Worm (Caenorhabditis elegans) whole organism, L2 larva: ENCODE measurements around the gene nhr-182.

ENCODE experiments used
- ZK546.5 ChIP-seq: sonication (generic microtip); optimal IDR thresholded peaks from 2 replicates; lab custom pipeline; 2017; ENCODE audit warnings: missing biosample characterization, missing genetic modification characterization
- blmp-1 ChIP-seq: sonication (generic microtip); optimal IDR thresholded peaks from 2 replicates; lab custom pipeline; 2017; ENCODE audit warnings: missing genetic modification characterization, mild to moderate bottlenecking, missing compliant biosample characterization, antibody characterized with exemption, moderate library complexity; ENCODE audit not compliant: insufficient read depth
- ceh-16 ChIP-seq: fragments of 150-350 bp; optimal IDR thresholded peaks from 2 replicates; lab custom pipeline; 2014; ENCODE audit warnings: missing biosample characterization, missing genetic modification characterization
- ceh-82 ChIP-seq: fragments of 150-350 bp; optimal IDR thresholded peaks from 2 replicates; lab custom pipeline; 2014; ENCODE audit warnings: missing biosample characterization, missing genetic modification characterization
- dmd-4 ChIP-seq: sonication (generic microtip); optimal IDR thresholded peaks from 2 replicates; lab custom pipeline; 2017; ENCODE audit warnings: missing biosample characterization, missing genetic modification characterization
- elt-1 ChIP-seq: fragments of 150-350 bp; optimal IDR thresholded peaks from 2 replicates; lab custom pipeline; 2014; ENCODE audit warnings: missing biosample characterization, missing genetic modification characterization
- elt-3 ChIP-seq: sonication (generic microtip); optimal IDR thresholded peaks from 2 replicates; lab custom pipeline; 2017; ENCODE audit warnings: missing biosample characterization, missing genetic modification characterization
- mab-5 ChIP-seq: fragments of 150-350 bp; optimal IDR thresholded peaks from 2 replicates; lab custom pipeline; 2014; ENCODE audit warnings: missing biosample characterization, missing genetic modification characterization
- nhr-237 ChIP-seq: fragments of 150-350 bp; optimal IDR thresholded peaks from 2 replicates; lab custom pipeline; 2014; ENCODE audit warnings: missing biosample characterization, missing genetic modification characterization
- unc-39 ChIP-seq: fragments of 150-350 bp; optimal IDR thresholded peaks from 2 replicates; lab custom pipeline; 2014; ENCODE audit warnings: missing biosample characterization, missing genetic modification characterization
- unc-62 ChIP-seq: fragments of 150-350 bp; optimal IDR thresholded peaks from 2 replicates; lab custom pipeline; 2014; ENCODE audit warnings: missing biosample characterization, missing genetic modification reagents, missing genetic modification characterization
- zag-1 ChIP-seq: fragments of 150-350 bp; optimal IDR thresholded peaks from 2 replicates; lab custom pipeline; 2014; ENCODE audit warnings: missing biosample characterization, missing genetic modification characterization
- ztf-1 ChIP-seq: fragments of 200-800 bp; sonication (Bioruptor generic); conservative IDR thresholded peaks from 2 replicates; pipeline ENCODE4 v1.3.6; 2022; ENCODE audit warnings: missing genetic modification characterization, missing compliant biosample characterization
- ztf-11 ChIP-seq: sonication (generic microtip); optimal IDR thresholded peaks from 2 replicates; lab custom pipeline; 2017; ENCODE audit warnings: missing biosample characterization, missing genetic modification characterization

DNA sequence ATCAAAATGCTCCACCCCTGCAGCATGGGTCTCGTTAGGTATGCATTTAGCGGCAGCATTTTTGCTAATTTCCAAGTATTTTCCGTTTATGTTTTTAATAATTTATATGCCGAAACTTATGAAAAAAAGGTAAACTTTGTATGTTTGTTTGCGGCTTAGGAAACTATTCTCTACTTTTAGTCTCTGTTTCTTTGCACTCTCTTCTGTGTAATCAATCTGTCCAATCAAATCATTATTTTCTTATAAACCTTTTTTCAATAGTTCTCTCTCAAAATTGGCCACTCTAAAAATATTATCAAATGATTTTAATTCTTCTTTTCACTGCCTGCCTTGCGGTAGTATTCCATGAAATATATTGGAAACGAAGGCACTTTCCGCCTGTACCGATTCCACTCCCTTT lies 21.7 kb downstream of the nhr-182 start:
- TF ChIP-seq elt-3 (tag; lab: Kevin White, UChicago): no peak
- no peak for TF ChIP-seq blmp-1
- no peak for TF ChIP-seq ztf-11
- no peak for TF ChIP-seq nhr-237 (tag; lab: Kevin White, UChicago)
- TF ChIP-seq mab-5 (tag; lab: Kevin White, UChicago): no peak
- TF ChIP-seq unc-39 (tag; lab: Kevin White, UChicago): no peak
- no peak for TF ChIP-seq elt-1 (tag; lab: Kevin White, UChicago)
- no peak for TF ChIP-seq dmd-4 (tag; lab: Kevin White, UChicago)
- TF ChIP-seq ceh-16 (tag; lab: Kevin White, UChicago): no peak
- TF ChIP-seq ztf-1 (GFP tag; lab: Robert Waterston, UW): no peak
- TF ChIP-seq unc-62: no peak
- no peak for TF ChIP-seq zag-1 (tag; lab: Kevin White, UChicago)
- no peak for TF ChIP-seq ceh-82 (tag; lab: Kevin White, UChicago)
- TF ChIP-seq ZK546.5 (tag; lab: Kevin White, UChicago): no peak
